Worm (Caenorhabditis elegans) whole organism, L3 larva: ENCODE data around the gene R01H2.7.

ENCODE experiments used
- ceh-82 ChIP-seq: fragments of 150-350 bp; optimal IDR thresholded peaks from 2 replicates; lab custom pipeline; 2014; ENCODE audit warnings: missing biosample characterization, missing genetic modification characterization
- pha-4 ChIP-seq: fragments of 150-350 bp; optimal IDR thresholded peaks from 2 replicates; lab custom pipeline; 2014; ENCODE audit warnings: missing biosample characterization, missing genetic modification reagents, missing genetic modification characterization
- skn-1 ChIP-seq: fragments of 150-350 bp; optimal IDR thresholded peaks from 2 replicates; lab custom pipeline; 2014; ENCODE audit warnings: missing biosample characterization, missing genetic modification characterization
- snpc-4 ChIP-seq: fragments of 150-350 bp; optimal IDR thresholded peaks from 2 replicates; lab custom pipeline; 2014; ENCODE audit warnings: missing biosample characterization, missing genetic modification characterization
- ztf-4 ChIP-seq: fragments of 150-350 bp; optimal IDR thresholded peaks from 2 replicates; lab custom pipeline; 2014; ENCODE audit warnings: missing biosample characterization, missing genetic modification characterization

- TF ChIP-seq skn-1 (tag; lab: Kevin White, UChicago): no peak
- no peak for TF ChIP-seq snpc-4 (tag; lab: Kevin White, UChicago)
- TF ChIP-seq pha-4 (tag; lab: Kevin White, UChicago): peak; percentile 92
- TF ChIP-seq ztf-4 (tag; lab: Kevin White, UChicago): no peak
- no peak for TF ChIP-seq ceh-82 (tag; lab: Kevin White, UChicago)
These were observed 56.3 kb downstream of the R01H2.7 start for ce11 chrIII:6989201-6989600.
